Worm (Caenorhabditis elegans): ENCODE data around the gene srw-55.
A peak's percentile ranks its signal among the peaks of the same experiment; 100 is the strongest.
"Not testable (repeated sequence)": the region's sequence is repeated elsewhere in the genome, so short reads cannot be mapped to it uniquely, and the experiment has no call there.

srw-55 gene

ce11 chrV:15915919-15916318 lies 24.2 kb downstream of the srw-55 start, which contains the start of gene gst-38 (continued):
- no peak for TF ChIP-seq zfp-2 (tag; optimal IDR thresholded peaks at IDR 0.05)
- TF ChIP-seq nhr-28 (tag; optimal IDR thresholded peaks at IDR 0.05): peak; percentile 71
- TF ChIP-seq pqm-1 (tag; optimal IDR thresholded peaks at IDR 0.05): peak; percentile 72
- no peak for TF ChIP-seq egl-27 (tag; optimal IDR thresholded peaks at IDR 0.05)
- no peak for TF ChIP-seq gei-8 (GFP tag; optimal IDR thresholded peaks at IDR 0.05)

- peak in 1 of 2 experiments; percentile 92 for TF ChIP-seq unc-62 (GFP tag; optimal IDR thresholded peaks at IDR 0.05 in 1 of 2)
- no peak for TF ChIP-seq unc-62 (tag; optimal IDR thresholded peaks at IDR 0.05)
- TF ChIP-seq lin-39 (tag; optimal IDR thresholded peaks at IDR 0.05): no peak
Measured at ce11 chrV:15915307-15915706, 24.8 kb downstream of the srw-55 start.

ce11 chrV:15914774-15915173 lies 25.4 kb downstream of the srw-55 start:
- TF ChIP-seq dmd-8 (GFP tag; IDR thresholded peaks at IDR 0.05) (0 out of 2 replicates have a peak, but pooled peaks have one; percentile 23), egl-43 (GFP tag; IDR thresholded peaks at IDR 0.05) (no peak), arid-1 (GFP tag; conservative IDR thresholded peaks at IDR 0.05) (no peak), spr-3 (GFP tag; optimal IDR thresholded peaks at IDR 0.05) (no peak), pha-4 (GFP tag; IDR thresholded peaks at IDR 0.05) (no peak), pha-4 (tag; optimal IDR thresholded peaks at IDR 0.05) (no peak), set-16 (GFP tag; IDR thresholded peaks at IDR 0.05) (peak; percentile 57), daf-16 (GFP tag; optimal IDR thresholded peaks at IDR 0.05) (no peak), daf-16 (tag; optimal IDR thresholded peaks at IDR 0.05) (no peak)

- TF ChIP-seq R02D3.7 (tag; optimal IDR thresholded peaks at IDR 0.05): no peak
- TF ChIP-seq F26F4.8 (GFP tag; conservative IDR thresholded peaks at IDR 0.05): no peak
- no peak for TF ChIP-seq ceh-62 (tag; optimal IDR thresholded peaks at IDR 0.05)
- TF ChIP-seq nhr-48 (tag; optimal IDR thresholded peaks at IDR 0.05): no peak
- no peak for TF ChIP-seq F44E2.7 (GFP tag; IDR thresholded peaks at IDR 0.05)
- TF ChIP-seq attf-4 (tag; optimal IDR thresholded peaks at IDR 0.05): no peak
Measured at ce11 chrV:15913714-15914113, 26.4 kb downstream of the srw-55 start, which contains the start of gene F35E8.7. TSS of gene F35E8.7 (plus strand) at chrV:15914014.

ce11 chrV:15912677-15913076 lies 27.5 kb downstream of the srw-55 start:
- TF ChIP-seq daf-19 (GFP tag; conservative IDR thresholded peaks at IDR 0.05) (no peak), set-16 (GFP tag; IDR thresholded peaks at IDR 0.05) (peak; percentile 58)

ce11 chrV:15911848-15912247 lies 28.3 kb downstream of the srw-55 start, which contains the start of gene F35E8.6:
TSS of gene F35E8.6 (plus strand) at chrV:15912148.
- no peak for TF ChIP-seq Y75B8A.6 (GFP tag; IDR thresholded peaks at IDR 0.05)
- TF ChIP-seq zag-1 (tag; optimal IDR thresholded peaks at IDR 0.05): no peak
- no peak for TF ChIP-seq madf-5 (GFP tag; IDR thresholded peaks at IDR 0.05)
- no peak for TF ChIP-seq unc-39 (tag; optimal IDR thresholded peaks at IDR 0.05)

- not testable (repeated sequence) for TF ChIP-seq daf-16 (GFP tag; optimal IDR thresholded peaks at IDR 0.05)
- TF ChIP-seq daf-16 (tag; optimal IDR thresholded peaks at IDR 0.05) (peak; percentile 46), dmd-6 (GFP tag; IDR thresholded peaks at IDR 0.05) (0 out of 2 replicates have a peak, but pooled peaks have one; percentile 14)
Measured at ce11 chrV:15905530-15905929, 34.6 kb downstream of the srw-55 start, which contains the start of the genes F35E8.1 and F35E8.2. TSS of gene F35E8.1 (minus strand) at chrV:15905630. TSS of gene F35E8.2 (plus strand) at chrV:15905661.

ce11 chrV:15900564-15900963 lies 39.6 kb downstream of the srw-55 start:
- TF ChIP-seq set-16 (GFP tag; IDR thresholded peaks at IDR 0.05) (no peak), egl-27 (tag; optimal IDR thresholded peaks at IDR 0.05) (no peak), nhr-77 (tag; optimal IDR thresholded peaks at IDR 0.05) (no peak), nhr-41 (GFP tag; IDR thresholded peaks at IDR 0.05) (no peak), nhr-28 (tag; optimal IDR thresholded peaks at IDR 0.05) (no peak), nhr-10 (tag; optimal IDR thresholded peaks at IDR 0.05) (no peak), nhr-237 (tag; optimal IDR thresholded peaks at IDR 0.05) (no peak), zfp-3 (GFP tag; conservative IDR thresholded peaks at IDR 0.05) (no peak), fos-1 (tag; optimal IDR thresholded peaks at IDR 0.05) (no peak), Y75B8A.6 (GFP tag; IDR thresholded peaks at IDR 0.05) (no peak), zfp-2 (tag; optimal IDR thresholded peaks at IDR 0.05) (no peak), ceh-62 (tag; optimal IDR thresholded peaks at IDR 0.05) (no peak), fkh-10 (GFP tag; optimal IDR thresholded peaks at IDR 0.05) (no peak)
